Worm (Caenorhabditis elegans) whole organism, L3 larva: Measurements from ENCODE around the gene F21E9.2.
A peak's percentile ranks its signal among the peaks of the same experiment; 100 is the strongest.

Experiments
- R02D3.7 ChIP-seq: fragments of 150-350 bp; optimal IDR thresholded peaks from 2 replicates; lab custom pipeline; 2014; ENCODE audit warnings: missing biosample characterization, missing genetic modification characterization
- ZK546.5 ChIP-seq: sonication (generic microtip); optimal IDR thresholded peaks from 2 replicates; lab custom pipeline; 2017; ENCODE audit warnings: missing biosample characterization, missing genetic modification characterization
- aly-2 ChIP-seq: fragments of 150-350 bp; optimal IDR thresholded peaks from 2 replicates; lab custom pipeline; 2014; ENCODE audit warnings: missing biosample characterization, missing genetic modification characterization
- ama-1 ChIP-seq: fragments of 150-350 bp; optimal IDR thresholded peaks from 2 replicates; lab custom pipeline; 2018
- ceh-16 ChIP-seq: sonication (generic microtip); optimal IDR thresholded peaks from 2 replicates; lab custom pipeline; 2017; ENCODE audit warnings: missing biosample characterization, missing genetic modification characterization
- ceh-28 ChIP-seq: fragments of 150-350 bp; optimal IDR thresholded peaks from 2 replicates; lab custom pipeline; 2014; ENCODE audit warnings: missing biosample characterization, missing genetic modification reagents, missing genetic modification characterization
- ceh-82 ChIP-seq: fragments of 150-350 bp; optimal IDR thresholded peaks from 2 replicates; lab custom pipeline; 2014; ENCODE audit warnings: missing biosample characterization, missing genetic modification characterization
- ceh-9 ChIP-seq: sonication (generic microtip); optimal IDR thresholded peaks from 2 replicates; lab custom pipeline; 2018; ENCODE audit warnings: missing biosample characterization, missing genetic modification characterization
- daf-12 ChIP-seq: fragments of 150-350 bp; optimal IDR thresholded peaks from 2 replicates; lab custom pipeline; 2014; ENCODE audit warnings: missing biosample characterization, missing genetic modification reagents, missing genetic modification characterization
- egl-27 ChIP-seq: sonication (generic microtip); optimal IDR thresholded peaks from 4 replicates; lab custom pipeline; 2017; ENCODE audit warnings: missing biosample characterization, missing genetic modification reagents, missing genetic modification characterization
- egl-5 ChIP-seq: fragments of 150-350 bp; optimal IDR thresholded peaks from 2 replicates; lab custom pipeline; 2017; ENCODE audit warnings: missing biosample characterization, missing genetic modification reagents, missing genetic modification characterization, inconsistent platforms
- elt-1 ChIP-seq: fragments of 150-350 bp; optimal IDR thresholded peaks from 2 replicates; lab custom pipeline; 2014; ENCODE audit warnings: missing biosample characterization, missing genetic modification characterization
- elt-2 ChIP-seq: sonication (generic microtip); optimal IDR thresholded peaks from 2 replicates; lab custom pipeline; 2016; ENCODE audit warnings: missing genetic modification reagents, mild to moderate bottlenecking, missing genetic modification characterization, missing compliant biosample characterization
- elt-3 ChIP-seq, 3 experiments: fragments of 150-350 bp in 1 of 3; sonication (generic microtip) in 2 of 3; optimal IDR thresholded peaks; 2 replicates in 2 of 3; 4 replicates in 1 of 3; lab custom pipeline; 2014 to 2017; ENCODE audit warnings: missing biosample characterization in 3 of 3, missing genetic modification characterization in 3 of 3
- eor-1 ChIP-seq, 2 experiments: fragments of 150-350 bp; optimal IDR thresholded peaks; 2 replicates each; lab custom pipeline; 2014 to 2018; ENCODE audit warnings: missing biosample characterization in 2 of 2, missing genetic modification characterization in 2 of 2
- fkh-10 ChIP-seq: sonication (generic microtip); optimal IDR thresholded peaks from 2 replicates; lab custom pipeline; 2017; ENCODE audit warnings: missing biosample characterization, missing genetic modification reagents, missing genetic modification characterization
- fkh-2 ChIP-seq: fragments of 150-350 bp; optimal IDR thresholded peaks from 2 replicates; lab custom pipeline; 2014; ENCODE audit warnings: missing biosample characterization, missing genetic modification reagents, missing genetic modification characterization
- fos-1 ChIP-seq: fragments of 150-350 bp; optimal IDR thresholded peaks from 2 replicates; lab custom pipeline; 2014; ENCODE audit warnings: missing biosample characterization, missing genetic modification characterization
- hmg-11 ChIP-seq: sonication (generic microtip); optimal IDR thresholded peaks from 2 replicates; lab custom pipeline; 2016; ENCODE audit warnings: missing genetic modification characterization, missing compliant biosample characterization
- jun-1 ChIP-seq: fragments of 150-350 bp; optimal IDR thresholded peaks from 2 replicates; lab custom pipeline; 2014; ENCODE audit warnings: missing biosample characterization, missing genetic modification reagents, missing genetic modification characterization
- lin-15B ChIP-seq: fragments of 150-350 bp; optimal IDR thresholded peaks from 2 replicates; lab custom pipeline; 2014; ENCODE audit warnings: missing biosample characterization, missing genetic modification characterization
- lin-39 ChIP-seq: fragments of 150-350 bp; optimal IDR thresholded peaks from 2 replicates; lab custom pipeline; 2018; ENCODE audit warnings: missing biosample characterization, missing genetic modification reagents, missing genetic modification characterization
- lsy-12 ChIP-seq: sonication (generic microtip); optimal IDR thresholded peaks from 2 replicates; lab custom pipeline; 2016; ENCODE audit warnings: mild to moderate bottlenecking, missing genetic modification characterization, missing compliant biosample characterization
- mdl-1 ChIP-seq: fragments of 150-350 bp; optimal IDR thresholded peaks from 2 replicates; lab custom pipeline; 2014; ENCODE audit warnings: missing biosample characterization, missing genetic modification characterization
- mml-1 ChIP-seq: fragments of 150-350 bp; sonication (generic microtip); optimal IDR thresholded peaks from 3 replicates; lab custom pipeline; 2014; ENCODE audit warnings: missing biosample characterization, missing genetic modification characterization
- nfya-1 ChIP-seq: sonication (generic microtip); optimal IDR thresholded peaks from 2 replicates; lab custom pipeline; 2017; ENCODE audit warnings: missing genetic modification characterization, mild to moderate bottlenecking, missing compliant biosample characterization, antibody characterized with exemption, moderate library complexity; ENCODE audit not compliant: insufficient read depth
- nhr-11 ChIP-seq: fragments of 150-350 bp; optimal IDR thresholded peaks from 2 replicates; lab custom pipeline; 2014; ENCODE audit warnings: missing biosample characterization, missing genetic modification characterization
- nhr-12 ChIP-seq: fragments of 150-350 bp; optimal IDR thresholded peaks from 2 replicates; lab custom pipeline; 2014; ENCODE audit warnings: missing biosample characterization, missing genetic modification characterization
- nhr-23 ChIP-seq: fragments of 150-350 bp; optimal IDR thresholded peaks from 2 replicates; lab custom pipeline; 2014; ENCODE audit warnings: missing biosample characterization, missing genetic modification reagents, missing genetic modification characterization
- nhr-237 ChIP-seq: fragments of 150-350 bp; optimal IDR thresholded peaks from 2 replicates; lab custom pipeline; 2014; ENCODE audit warnings: missing biosample characterization, missing genetic modification characterization
- nhr-25 ChIP-seq: sonication (generic microtip); optimal IDR thresholded peaks from 2 replicates; lab custom pipeline; 2017; ENCODE audit warnings: missing biosample characterization, missing genetic modification characterization
- nhr-28 ChIP-seq: fragments of 150-350 bp; optimal IDR thresholded peaks from 2 replicates; lab custom pipeline; 2014; ENCODE audit warnings: missing biosample characterization, missing genetic modification characterization
- nhr-43 ChIP-seq: sonication (generic microtip); optimal IDR thresholded peaks from 2 replicates; lab custom pipeline; 2016; ENCODE audit warnings: mild to moderate bottlenecking, missing genetic modification characterization, missing compliant biosample characterization; ENCODE audit not compliant: poor library complexity, severe bottlenecking
- nhr-67 ChIP-seq: fragments of 150-350 bp; optimal IDR thresholded peaks from 2 replicates; lab custom pipeline; 2014; ENCODE audit warnings: missing biosample characterization, missing genetic modification characterization
- nhr-76 ChIP-seq: fragments of 150-350 bp; sonication (generic microtip); optimal IDR thresholded peaks from 5 replicates; lab custom pipeline; 2014; ENCODE audit warnings: missing biosample characterization, missing genetic modification characterization
- nhr-77 ChIP-seq: fragments of 150-350 bp; optimal IDR thresholded peaks from 2 replicates; lab custom pipeline; 2014; ENCODE audit warnings: missing biosample characterization, missing genetic modification characterization
- pha-4 ChIP-seq: fragments of 150-350 bp; optimal IDR thresholded peaks from 2 replicates; lab custom pipeline; 2014; ENCODE audit warnings: missing biosample characterization, missing genetic modification reagents, missing genetic modification characterization
- pqm-1 ChIP-seq: fragments of 150-350 bp; optimal IDR thresholded peaks from 2 replicates; lab custom pipeline; 2017; ENCODE audit warnings: missing biosample characterization, missing genetic modification characterization, inconsistent platforms
- sea-2 ChIP-seq: fragments of 150-350 bp; sonication (generic microtip); optimal IDR thresholded peaks from 4 replicates; lab custom pipeline; 2014; ENCODE audit warnings: missing biosample characterization, missing genetic modification reagents, missing genetic modification characterization
- skn-1 ChIP-seq: fragments of 150-350 bp; optimal IDR thresholded peaks from 2 replicates; lab custom pipeline; 2014; ENCODE audit warnings: missing biosample characterization, missing genetic modification characterization
- snpc-4 ChIP-seq: fragments of 150-350 bp; optimal IDR thresholded peaks from 2 replicates; lab custom pipeline; 2014; ENCODE audit warnings: missing biosample characterization, missing genetic modification characterization
- tbx-2 ChIP-seq: sonication (generic microtip); optimal IDR thresholded peaks from 2 replicates; lab custom pipeline; 2016; ENCODE audit warnings: mild to moderate bottlenecking, missing genetic modification characterization, missing compliant biosample characterization
- unc-39 ChIP-seq: sonication (generic microtip); optimal IDR thresholded peaks from 4 replicates; lab custom pipeline; 2017; ENCODE audit warnings: missing biosample characterization, missing genetic modification characterization
- unc-62 ChIP-seq: fragments of 150-350 bp; sonication (generic microtip); optimal IDR thresholded peaks from 4 replicates; lab custom pipeline; 2014; ENCODE audit warnings: missing biosample characterization, missing genetic modification reagents, missing genetic modification characterization
- zag-1 ChIP-seq: fragments of 150-350 bp; optimal IDR thresholded peaks from 2 replicates; lab custom pipeline; 2014; ENCODE audit warnings: missing biosample characterization, missing genetic modification characterization
- ztf-11 ChIP-seq: fragments of 150-350 bp; optimal IDR thresholded peaks from 2 replicates; lab custom pipeline; 2014; ENCODE audit warnings: missing biosample characterization, missing genetic modification characterization
- ztf-4 ChIP-seq: fragments of 150-350 bp; optimal IDR thresholded peaks from 2 replicates; lab custom pipeline; 2014; ENCODE audit warnings: missing biosample characterization, missing genetic modification characterization

The F21E9.2 gene

DNA sequence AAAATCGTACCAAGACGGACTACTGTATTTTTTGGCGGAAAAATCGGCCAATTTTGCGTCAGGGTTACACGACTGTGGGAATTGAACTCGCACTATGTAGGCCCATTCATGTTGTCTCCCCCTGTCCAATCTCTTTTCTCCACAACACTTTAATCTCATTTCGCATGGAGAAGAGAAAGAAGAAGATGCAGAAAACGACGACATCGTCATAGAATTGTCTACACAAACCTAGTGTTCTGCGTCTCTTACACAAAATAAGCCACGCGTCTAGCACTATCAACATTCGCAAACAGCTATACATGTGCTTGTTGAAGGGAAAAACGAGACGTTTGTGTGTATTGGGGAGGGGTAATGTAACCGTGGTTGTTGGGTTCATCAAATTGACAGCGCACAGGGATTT lies 6.8 kb downstream of the F21E9.2 start (continued):
- TF ChIP-seq egl-5 (tag; lab: Kevin White, UChicago) (peak; percentile 95), nhr-11 (tag; lab: Kevin White, UChicago) (peak; percentile 52), nhr-25 (peak; percentile 93), egl-27 (peak; percentile 30), ceh-28 (tag; lab: Kevin White, UChicago) (peak; percentile 88), jun-1 (peak; percentile 88), nhr-77 (peak; percentile 24), elt-3 (tag; optimal IDR thresholded peaks at IDR 0.05; lab: Kevin White, UChicago) (peak in 1 of 3 experiments; percentile 82), lin-39 (peak; percentile 83), tbx-2 (peak; percentile 86), daf-12 (no peak), snpc-4 (tag; lab: Kevin White, UChicago) (peak; percentile 67), nhr-76 (tag; lab: Kevin White, UChicago) (no peak)

DNA sequence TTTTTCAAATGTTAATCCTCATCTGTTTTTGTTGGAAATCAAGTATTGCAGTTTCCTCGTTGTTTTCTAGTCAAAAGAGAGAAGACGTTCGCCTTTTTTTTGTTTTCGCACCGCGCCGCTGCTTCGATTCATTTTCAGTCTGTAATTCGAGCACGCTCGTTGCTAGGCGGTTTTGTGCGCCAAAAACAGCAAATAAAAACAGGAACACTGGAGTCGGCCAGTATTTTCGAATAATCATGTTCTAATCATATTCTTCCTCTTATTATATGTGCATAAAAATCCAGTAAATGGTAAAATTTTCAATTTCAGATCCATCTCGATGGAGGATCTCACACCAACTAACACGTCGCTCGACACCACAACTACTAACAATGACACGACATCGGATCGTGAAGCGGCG lies 8.7 kb downstream of the F21E9.2 start, which contains the start of gene pdk-1:
pdk-1 (plus strand) TSS at position 301 of the 400 bp plus-strand sequence.
- TF ChIP-seq nhr-23 (tag; lab: Kevin White, UChicago) (no peak), pha-4 (tag; lab: Kevin White, UChicago) (no peak), egl-5 (tag; lab: Kevin White, UChicago) (no peak), nhr-237 (tag; lab: Kevin White, UChicago) (no peak), unc-39 (no peak), pqm-1 (tag; lab: Kevin White, UChicago) (no peak), ZK546.5 (tag; lab: Kevin White, UChicago) (no peak)

DNA sequence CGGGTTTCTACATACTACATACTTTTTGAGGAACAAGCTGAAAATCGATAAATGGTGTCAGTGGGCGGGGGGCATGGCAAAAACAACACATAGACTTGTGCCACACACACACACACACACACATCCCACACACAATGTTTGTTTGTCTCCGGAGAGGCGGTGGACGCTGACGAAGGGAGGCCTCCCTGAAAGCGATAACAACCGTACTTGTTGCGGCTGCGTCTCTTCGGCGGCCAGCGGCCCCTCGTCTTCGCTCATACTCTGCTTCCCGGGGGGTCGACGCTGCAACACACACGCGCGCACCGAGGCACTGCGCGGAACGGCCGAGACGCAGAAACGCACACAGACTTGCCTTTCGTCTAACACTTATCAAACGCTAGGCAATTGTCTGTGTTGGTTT lies 10.0 kb downstream of the F21E9.2 start:
- TF ChIP-seq lin-39, result peak; percentile 73
- TF ChIP-seq nhr-76 (tag; lab: Kevin White, UChicago), result no peak
- TF ChIP-seq ceh-9 (tag; lab: Kevin White, UChicago), result no peak
- no peak for TF ChIP-seq nhr-28 (tag; lab: Kevin White, UChicago)
- no peak for TF ChIP-seq nhr-12 (tag; lab: Kevin White, UChicago)
- TF ChIP-seq nhr-77, result no peak
- TF ChIP-seq R02D3.7 (tag; lab: Kevin White, UChicago), result no peak
- no peak for TF ChIP-seq elt-1 (tag; lab: Kevin White, UChicago)
- no peak for TF ChIP-seq eor-1 (tag; optimal IDR thresholded peaks at IDR 0.05; lab: Kevin White, UChicago)
- no peak for TF ChIP-seq nhr-25
- TF ChIP-seq jun-1, result no peak
- no peak for TF ChIP-seq sea-2 (GFP tag; lab: Kevin White, UChicago)
- TF ChIP-seq egl-27, result no peak
- TF ChIP-seq ama-1 (lab: Kevin White, UChicago), result no peak
- TF ChIP-seq pqm-1 (tag; lab: Kevin White, UChicago), result peak; percentile 30
- no peak for TF ChIP-seq ceh-16 (tag; lab: Kevin White, UChicago)
- no peak for TF ChIP-seq nhr-67 (tag; lab: Kevin White, UChicago)
- no peak for TF ChIP-seq ztf-11 (tag; lab: Kevin White, UChicago)
- no peak for TF ChIP-seq fkh-2
- TF ChIP-seq fos-1 (tag; lab: Kevin White, UChicago), result no peak
- TF ChIP-seq zag-1, result no peak
- TF ChIP-seq elt-2 (tag; lab: Kevin White, UChicago), result peak; percentile 83
- TF ChIP-seq nhr-237 (tag; lab: Kevin White, UChicago), result no peak
- no peak for TF ChIP-seq daf-12
- no peak for TF ChIP-seq unc-62 (GFP tag; lab: Kevin White, UChicago)
- TF ChIP-seq unc-39, result no peak
- TF ChIP-seq pha-4 (tag; lab: Kevin White, UChicago), result peak; percentile 70
- peak; percentile 38 for TF ChIP-seq nhr-23 (tag; lab: Kevin White, UChicago)
- TF ChIP-seq skn-1 (tag; lab: Kevin White, UChicago), result no peak
- peak; percentile 58 for TF ChIP-seq mdl-1 (tag; lab: Kevin White, UChicago)
- no peak for TF ChIP-seq elt-3 (tag; optimal IDR thresholded peaks at IDR 0.05; lab: Kevin White, UChicago)
- no peak for TF ChIP-seq nhr-43 (tag; lab: Kevin White, UChicago)
- TF ChIP-seq egl-5 (tag; lab: Kevin White, UChicago), result peak; percentile 76
- TF ChIP-seq nfya-1 (tag; lab: Kevin White, UChicago), result peak; percentile 59
- TF ChIP-seq hmg-11 (tag; lab: Kevin White, UChicago), result peak; percentile 78
- no peak for TF ChIP-seq nhr-11 (tag; lab: Kevin White, UChicago)
- no peak for TF ChIP-seq aly-2 (tag; lab: Kevin White, UChicago)
- TF ChIP-seq snpc-4 (tag; lab: Kevin White, UChicago), result peak; percentile 27
- no peak for TF ChIP-seq lin-15B (tag; lab: Kevin White, UChicago)
- peak; percentile 1 for TF ChIP-seq ceh-82 (tag; lab: Kevin White, UChicago)
- TF ChIP-seq ZK546.5 (tag; lab: Kevin White, UChicago), result no peak
- peak; percentile 16 for TF ChIP-seq tbx-2
- no peak for TF ChIP-seq fkh-10 (GFP tag; lab: Kevin White, UChicago)
- peak; percentile 19 for TF ChIP-seq lsy-12 (tag; lab: Kevin White, UChicago)
- TF ChIP-seq mml-1, result no peak
- peak; percentile 66 for TF ChIP-seq ceh-28 (tag; lab: Kevin White, UChicago)
- no peak for TF ChIP-seq ztf-4 (tag; lab: Kevin White, UChicago)
